In the genomic region with DNA sequence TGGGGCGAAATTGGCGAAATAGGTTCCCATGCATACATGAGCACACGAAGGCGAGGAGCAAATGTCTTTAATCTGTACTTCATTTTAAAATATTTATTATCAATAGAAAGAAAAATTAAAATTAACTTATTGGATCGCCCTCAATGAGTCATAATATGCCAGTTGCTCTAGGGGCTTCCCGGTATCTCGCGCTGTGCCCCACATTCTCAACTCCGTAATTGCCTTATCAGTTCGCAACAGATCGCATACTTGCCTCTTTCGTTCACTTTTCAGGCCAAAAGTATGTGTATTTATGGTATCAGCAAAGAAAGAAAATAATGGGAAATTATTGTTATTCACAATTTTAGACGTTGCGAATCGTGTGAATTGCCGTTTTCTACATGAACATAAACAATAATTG, we compare ENCODE assay signal across 2 fruit fly cellular contexts.
TF ChIP-seq lines count a peak whose summit lies in the region.

No protein-coding gene starts in this region.

TF ChIP-seq in whole organism, prepupa, 60 proteins besides CTCF, POLR2A, EP300 and RAD21:
- TF ChIP-seq CG10669 (GFP tag; optimal IDR thresholded peaks at IDR 0.05; lab: Kevin White, UChicago) (no peak), achi (GFP tag; optimal IDR thresholded peaks at IDR 0.05; lab: Kevin White, UChicago) (no peak), CG31627 (GFP tag; optimal IDR thresholded peaks at IDR 0.05; lab: Kevin White, UChicago) (no peak), fd85E (GFP tag; optimal IDR thresholded peaks at IDR 0.05; lab: Kevin White, UChicago) (no peak), CG8119 (GFP tag; IDR thresholded peaks at IDR 0.05; lab: Robert Waterston, UW) (no peak), Ets21C (GFP tag; optimal IDR thresholded peaks at IDR 0.05; lab: Kevin White, UChicago) (no peak), CG11762 (GFP tag; optimal IDR thresholded peaks at IDR 0.05; lab: Kevin White, UChicago; ENCODE audit: insufficient read depth) (no peak), svp (GFP tag; lab: Kevin White, UChicago) (peak; percentile 68)

TF ChIP-seq in whole organism, wandering third instar larva, 38 proteins besides CTCF, POLR2A, EP300 and RAD21:
- no peak for TF ChIP-seq Rel (GFP tag; optimal IDR thresholded peaks at IDR 0.05; lab: Kevin White, UChicago)
- TF ChIP-seq Rel (tag; optimal IDR thresholded peaks at IDR 0.05; lab: Kevin White, UChicago), result peak; percentile 85
- TF ChIP-seq dmrt93B (GFP tag; optimal IDR thresholded peaks at IDR 0.05; lab: Kevin White, UChicago), result no peak
